Worm (Caenorhabditis elegans): Measurements from ENCODE around the gene ins-35.

ins-35 gene

DNA sequence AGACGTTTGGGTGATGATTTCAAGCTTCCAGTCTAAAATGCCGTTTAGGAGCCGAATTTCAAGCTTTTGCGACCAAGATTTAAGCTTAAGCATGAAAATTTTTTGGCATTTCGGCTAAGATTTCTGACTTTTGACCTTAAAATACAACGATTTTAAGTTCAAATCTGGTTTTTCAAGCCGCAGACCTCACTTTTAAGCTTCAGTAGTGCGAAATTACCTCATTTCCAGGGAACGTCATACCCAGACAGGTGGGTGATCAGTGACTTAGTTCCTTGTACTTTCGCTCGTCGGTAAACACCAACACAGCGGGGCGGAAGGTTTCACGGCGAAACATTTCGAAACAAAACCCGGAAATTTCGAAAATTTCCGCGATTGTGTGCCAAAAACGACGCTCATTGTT, 41.0 kb downstream of the ins-35 start:
- TF ChIP-seq elt-3 (tag; optimal IDR thresholded peaks at IDR 0.05) (no peak), nhr-76 (tag; optimal IDR thresholded peaks at IDR 0.05) (no peak), bed-3 (GFP tag; optimal IDR thresholded peaks at IDR 0.05) (no peak), M03D4.4 (tag; optimal IDR thresholded peaks at IDR 0.05) (no peak), pha-4 (tag; optimal IDR thresholded peaks at IDR 0.05) (no peak), nhr-2 (tag; optimal IDR thresholded peaks at IDR 0.05) (no peak), mls-2 (tag; optimal IDR thresholded peaks at IDR 0.05) (no peak), nhr-237 (tag; optimal IDR thresholded peaks at IDR 0.05) (no peak), blmp-1 (tag; optimal IDR thresholded peaks at IDR 0.05) (no peak), unc-39 (tag; optimal IDR thresholded peaks at IDR 0.05) (no peak), cnd-1 (tag; optimal IDR thresholded peaks at IDR 0.05) (no peak)

- TF ChIP-seq zip-8 (tag; optimal IDR thresholded peaks at IDR 0.05) (no peak), mep-1 (tag; optimal IDR thresholded peaks at IDR 0.05) (no peak), mls-2 (tag; optimal IDR thresholded peaks at IDR 0.05) (no peak), sem-2 (GFP tag; optimal IDR thresholded peaks at IDR 0.05) (no peak), unc-120 (tag; optimal IDR thresholded peaks at IDR 0.05; ENCODE audit: poor library complexity, severe bottlenecking) (no peak), elt-1 (tag; optimal IDR thresholded peaks at IDR 0.05; ENCODE audit: borderline replicate concordance, insufficient read depth) (no peak), snpc-4 (tag; optimal IDR thresholded peaks at IDR 0.05) (no peak), ceh-43 (GFP tag; optimal IDR thresholded peaks at IDR 0.05) (no peak), lin-13 (tag; optimal IDR thresholded peaks at IDR 0.05) (no peak), lin-32 (GFP tag; optimal IDR thresholded peaks at IDR 0.05) (no peak), ham-2 (GFP tag; optimal IDR thresholded peaks at IDR 0.05) (no peak), mab-5 (tag; optimal IDR thresholded peaks at IDR 0.05) (no peak), bed-3 (GFP tag; optimal IDR thresholded peaks at IDR 0.05) (no peak), sptf-1 (tag; optimal IDR thresholded peaks at IDR 0.05) (no peak), drap-1 (GFP tag; optimal IDR thresholded peaks at IDR 0.05) (no peak)
Observed at ce11 chrV:20416790-20417189, 41.5 kb downstream of the ins-35 start.

DNA sequence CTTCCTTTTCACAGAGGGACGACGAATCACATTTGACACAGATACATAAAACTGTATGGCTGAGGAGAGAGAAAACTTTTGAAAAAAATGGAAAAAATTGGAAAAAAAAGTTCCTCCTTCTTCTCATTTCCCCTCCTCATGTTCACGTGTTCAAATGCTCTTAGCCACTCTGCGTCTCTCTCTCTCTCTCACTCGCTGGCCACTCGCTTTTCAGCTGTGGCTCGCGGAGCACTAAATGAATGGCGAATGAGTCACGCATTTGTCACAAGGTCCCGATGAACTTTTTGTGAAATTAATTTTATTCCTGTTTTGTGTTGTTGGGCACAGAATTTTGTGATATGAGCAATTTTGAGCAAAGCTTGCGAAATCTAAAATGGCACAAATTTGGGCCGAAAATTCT, 42.5 kb downstream of the ins-35 start:
- TF ChIP-seq elt-3 (tag; optimal IDR thresholded peaks at IDR 0.05) (no peak), nhr-2 (tag; optimal IDR thresholded peaks at IDR 0.05) (no peak), M03D4.4 (tag; optimal IDR thresholded peaks at IDR 0.05) (no peak), snpc-4 (tag; optimal IDR thresholded peaks at IDR 0.05) (no peak), sem-2 (GFP tag; optimal IDR thresholded peaks at IDR 0.05) (no peak), lin-32 (GFP tag; optimal IDR thresholded peaks at IDR 0.05) (no peak), drap-1 (GFP tag; optimal IDR thresholded peaks at IDR 0.05) (no peak), bed-3 (GFP tag; optimal IDR thresholded peaks at IDR 0.05) (no peak), blmp-1 (tag; optimal IDR thresholded peaks at IDR 0.05) (no peak), lsy-2 (tag; optimal IDR thresholded peaks at IDR 0.05) (no peak), sptf-1 (tag; optimal IDR thresholded peaks at IDR 0.05) (no peak), ceh-43 (GFP tag; optimal IDR thresholded peaks at IDR 0.05) (no peak), ces-1 (GFP tag; optimal IDR thresholded peaks at IDR 0.05) (no peak), unc-120 (tag; optimal IDR thresholded peaks at IDR 0.05; ENCODE audit: poor library complexity, severe bottlenecking) (no peak), flh-1 (GFP tag; optimal IDR thresholded peaks at IDR 0.05) (no peak), hlh-1 (tag; optimal IDR thresholded peaks at IDR 0.05) (no peak)

DNA sequence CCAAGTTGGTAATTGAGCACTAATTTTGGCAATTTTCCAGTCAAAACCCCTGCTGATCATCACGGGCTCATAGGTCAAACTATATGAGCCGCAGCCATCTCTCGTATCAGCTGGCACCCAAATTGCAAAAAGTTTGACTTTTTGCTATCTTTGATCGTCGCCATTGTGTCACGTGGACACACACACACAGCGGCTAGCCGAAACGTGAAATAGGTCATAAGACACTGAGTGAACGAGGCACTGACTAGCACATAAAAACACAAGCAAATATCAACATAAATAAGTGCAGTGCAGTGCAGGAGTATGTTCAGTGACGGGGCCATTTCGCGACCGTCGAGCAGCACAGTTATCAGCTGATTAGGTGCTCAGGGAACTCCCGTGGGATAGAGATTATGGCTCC, 43.4 kb downstream of the ins-35 start:
- no peak for TF ChIP-seq ham-2 (GFP tag; optimal IDR thresholded peaks at IDR 0.05)
- no peak for TF ChIP-seq zip-8 (tag; optimal IDR thresholded peaks at IDR 0.05)
- no peak for TF ChIP-seq ceh-43 (GFP tag; optimal IDR thresholded peaks at IDR 0.05)
- no peak for TF ChIP-seq blmp-1 (tag; optimal IDR thresholded peaks at IDR 0.05)
- no peak for TF ChIP-seq mab-5 (tag; optimal IDR thresholded peaks at IDR 0.05)
- no peak for TF ChIP-seq mep-1 (tag; optimal IDR thresholded peaks at IDR 0.05)
- no peak for TF ChIP-seq cnd-1 (tag; optimal IDR thresholded peaks at IDR 0.05)
- TF ChIP-seq elt-3 (tag; optimal IDR thresholded peaks at IDR 0.05) = no peak
- TF ChIP-seq snpc-4 (tag; optimal IDR thresholded peaks at IDR 0.05) = no peak

DNA sequence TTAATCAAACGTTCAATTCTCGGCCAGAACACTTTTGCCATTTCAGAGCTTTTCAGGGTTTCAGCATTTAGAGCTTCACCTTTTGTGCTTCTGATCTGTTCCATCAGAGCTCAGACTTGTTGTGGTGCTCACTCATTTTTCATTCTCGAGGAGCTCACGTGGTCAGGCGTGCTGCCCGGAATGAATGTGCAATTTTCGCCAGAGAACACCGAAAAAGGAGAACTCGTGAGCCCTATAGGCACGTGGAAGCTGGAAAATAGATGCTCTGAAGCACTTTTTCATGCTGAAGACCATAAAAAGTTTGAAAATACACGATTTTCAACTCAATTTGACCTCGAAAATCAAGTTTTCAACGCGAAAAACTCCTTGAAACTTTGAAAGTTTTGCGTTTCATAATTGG, 44.3 kb downstream of the ins-35 start:
- TF ChIP-seq nhr-28 (tag; optimal IDR thresholded peaks at IDR 0.05) = no peak
- TF ChIP-seq snpc-4 (tag; optimal IDR thresholded peaks at IDR 0.05) = no peak
- no peak for TF ChIP-seq lin-13 (tag; optimal IDR thresholded peaks at IDR 0.05)
- no peak for TF ChIP-seq ztf-11 (tag; optimal IDR thresholded peaks at IDR 0.05)
- no peak for TF ChIP-seq nhr-2 (tag; optimal IDR thresholded peaks at IDR 0.05)
- TF ChIP-seq mls-2 (tag; optimal IDR thresholded peaks at IDR 0.05) = no peak
- no peak for TF ChIP-seq ceh-39 (tag; optimal IDR thresholded peaks at IDR 0.05)
- TF ChIP-seq ceh-43 (GFP tag; optimal IDR thresholded peaks at IDR 0.05) = no peak
- no peak for TF ChIP-seq unc-39 (tag; optimal IDR thresholded peaks at IDR 0.05)
- TF ChIP-seq mep-1 (tag; optimal IDR thresholded peaks at IDR 0.05) = no peak
- TF ChIP-seq unc-120 (tag; optimal IDR thresholded peaks at IDR 0.05; ENCODE audit: poor library complexity, severe bottlenecking) = no peak
- no peak for TF ChIP-seq zip-8 (tag; optimal IDR thresholded peaks at IDR 0.05)
- no peak for TF ChIP-seq tbx-8 (GFP tag; optimal IDR thresholded peaks at IDR 0.05)
- no peak for TF ChIP-seq nhr-76 (tag; optimal IDR thresholded peaks at IDR 0.05)

Measured in whole organism, mixed stage, embryonic.